Worm (Caenorhabditis elegans): Measurements from ENCODE around the gene pfd-5.
A peak's percentile ranks its signal among the peaks of the same experiment; 100 is the strongest.

pfd-5 gene

ce11 chrIII:7154526-7154925 lies 44.2 kb downstream of the pfd-5 start (continued):
- no peak for TF ChIP-seq jun-1 (tag; optimal IDR thresholded peaks at IDR 0.05)
- peak; percentile 49 for TF ChIP-seq lin-14 (GFP tag; optimal IDR thresholded peaks at IDR 0.05)
- no peak for TF ChIP-seq Y116A8C.19 (tag; optimal IDR thresholded peaks at IDR 0.05; ENCODE audit: borderline replicate concordance)
- TF ChIP-seq ceh-82 (tag; optimal IDR thresholded peaks at IDR 0.05) = no peak
- no peak for TF ChIP-seq ceh-8 (GFP tag; optimal IDR thresholded peaks at IDR 0.05)
- no peak for TF ChIP-seq F16B12.6 (tag; optimal IDR thresholded peaks at IDR 0.05)
- no peak for TF ChIP-seq nhr-237 (tag; optimal IDR thresholded peaks at IDR 0.05)
- no peak for TF ChIP-seq mef-2 (tag; optimal IDR thresholded peaks at IDR 0.05)
- TF ChIP-seq grh-1 (GFP tag; IDR thresholded peaks at IDR 0.05) = no peak
- TF ChIP-seq unc-86 (tag; optimal IDR thresholded peaks at IDR 0.05) = no peak
- TF ChIP-seq efl-1 (optimal IDR thresholded peaks at IDR 0.05) = no peak
- TF ChIP-seq efl-1 (GFP tag; optimal IDR thresholded peaks at IDR 0.05 in 1 of 2) = no peak
- no peak for TF ChIP-seq ets-5 (GFP tag; IDR thresholded peaks at IDR 0.05)
- TF ChIP-seq nhr-19 (GFP tag; conservative IDR thresholded peaks at IDR 0.05) = no peak
- no peak for TF ChIP-seq isw-1 (GFP tag; IDR thresholded peaks at IDR 0.05)
- no peak for TF ChIP-seq ceh-88 (GFP tag; IDR thresholded peaks at IDR 0.05)

DNA sequence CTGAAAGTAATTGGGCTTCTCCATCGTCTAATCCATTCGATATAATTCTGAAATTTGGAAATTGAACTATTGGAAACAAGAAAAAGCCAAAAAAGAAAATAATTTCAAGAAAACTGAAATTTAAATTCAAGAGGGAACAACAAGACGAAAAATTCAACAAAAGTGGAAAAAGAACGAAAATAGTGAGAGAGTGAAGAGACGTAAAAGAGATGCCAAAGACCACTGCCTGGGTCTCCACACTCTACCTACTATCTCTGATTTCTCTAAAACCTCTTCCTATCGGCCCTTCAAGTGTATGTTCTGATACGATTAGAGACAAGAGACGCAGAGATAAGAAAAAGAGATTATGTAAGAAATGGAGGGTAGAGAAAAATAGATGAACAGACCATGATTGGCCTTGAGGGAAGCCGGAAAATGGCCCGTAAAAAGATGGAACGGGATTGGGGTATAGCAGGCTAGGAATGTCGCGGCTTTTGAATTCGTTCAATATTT lies 44.9 kb downstream of the pfd-5 start, which contains the start of gene ogt-1:
ogt-1 (minus strand) TSS at position 51 of the 492 bp plus-strand sequence.
- TF ChIP-seq nhr-90 (tag; optimal IDR thresholded peaks at IDR 0.05; ENCODE audit: poor library complexity) = peak; percentile 76
- TF ChIP-seq fkh-4 (tag; optimal IDR thresholded peaks at IDR 0.05; ENCODE audit: borderline replicate concordance) = no peak
- TF ChIP-seq ztf-4 (tag; optimal IDR thresholded peaks at IDR 0.05) = peak; percentile 87
- TF ChIP-seq aha-1 (tag; optimal IDR thresholded peaks at IDR 0.05) = no peak
- TF ChIP-seq nhr-237 (tag; optimal IDR thresholded peaks at IDR 0.05) = peak; percentile 77
- peak in 3 of 6 experiments; percentile 18 to 83 (median 78) for TF ChIP-seq elt-3 (tag; optimal IDR thresholded peaks at IDR 0.05)
- peak; percentile 70 for TF ChIP-seq isw-1 (GFP tag; IDR thresholded peaks at IDR 0.05)
- TF ChIP-seq unc-98 (GFP tag; IDR thresholded peaks at IDR 0.05) = no peak
- no peak for TF ChIP-seq ces-1 (GFP tag; optimal IDR thresholded peaks at IDR 0.05)
- peak; percentile 80 for TF ChIP-seq rnt-1 (tag; optimal IDR thresholded peaks at IDR 0.05)
- peak; percentile 83 for TF ChIP-seq nhr-47 (tag; optimal IDR thresholded peaks at IDR 0.05)
- peak; percentile 69 for TF ChIP-seq C16A3.4 (tag; optimal IDR thresholded peaks at IDR 0.05)
- TF ChIP-seq nhr-71 (tag; optimal IDR thresholded peaks at IDR 0.05) = peak; percentile 96
- peak; percentile 82 for TF ChIP-seq fos-1 (tag; optimal IDR thresholded peaks at IDR 0.05)
- peak; percentile 93 for TF ChIP-seq mep-1 (tag; optimal IDR thresholded peaks at IDR 0.05)
- TF ChIP-seq ets-5 (GFP tag; IDR thresholded peaks at IDR 0.05) = no peak
- TF ChIP-seq skn-1 (tag; optimal IDR thresholded peaks at IDR 0.05) = peak; percentile 56
- peak; percentile 40 for TF ChIP-seq F16B12.6 (tag; optimal IDR thresholded peaks at IDR 0.05)
- peak; percentile 89 for TF ChIP-seq swsn-7 (tag; optimal IDR thresholded peaks at IDR 0.05)
- no peak for TF ChIP-seq efl-3 (GFP tag; optimal IDR thresholded peaks at IDR 0.05)
- peak; percentile 16 for TF ChIP-seq pag-3 (tag; optimal IDR thresholded peaks at IDR 0.05; ENCODE audit: borderline replicate concordance, insufficient read depth)
- TF ChIP-seq lin-35 (GFP tag; optimal IDR thresholded peaks at IDR 0.05) = peak; percentile 71 to 80
- peak; percentile 57 to 89 (median 87) for TF ChIP-seq ceh-82 (tag; optimal IDR thresholded peaks at IDR 0.05)
- peak; percentile 93 to 98 for TF ChIP-seq egl-27 (tag; optimal IDR thresholded peaks at IDR 0.05)
- TF ChIP-seq tbx-2 (tag; optimal IDR thresholded peaks at IDR 0.05) = peak; percentile 84
- peak; percentile 83 to 91 for TF ChIP-seq efl-1 (optimal IDR thresholded peaks at IDR 0.05)
- TF ChIP-seq efl-1 (GFP tag; optimal IDR thresholded peaks at IDR 0.05 in 1 of 2) = peak; percentile 61 to 94
- TF ChIP-seq nhr-85 (tag) = peak; percentile 96
- TF ChIP-seq zag-1 (tag; optimal IDR thresholded peaks at IDR 0.05) = peak; percentile 39
- peak; percentile 69 for TF ChIP-seq blmp-1 (tag; optimal IDR thresholded peaks at IDR 0.05)
- no peak for TF ChIP-seq nhr-12 (tag; optimal IDR thresholded peaks at IDR 0.05)
- TF ChIP-seq grh-1 (GFP tag; IDR thresholded peaks at IDR 0.05) = peak; percentile 69
- peak; percentile 32 for TF ChIP-seq egl-13 (tag; optimal IDR thresholded peaks at IDR 0.05)
- peak; percentile 82 for TF ChIP-seq lin-13 (GFP tag; optimal IDR thresholded peaks at IDR 0.05)
- TF ChIP-seq lsy-2 (tag; optimal IDR thresholded peaks at IDR 0.05) = peak; percentile 88 to 90
- peak; percentile 76 for TF ChIP-seq snpc-4 (tag; optimal IDR thresholded peaks at IDR 0.05)
- peak; percentile 36 for TF ChIP-seq hpl-2 (GFP tag; optimal IDR thresholded peaks at IDR 0.05)
- peak; percentile 67 for TF ChIP-seq ceh-8 (GFP tag; optimal IDR thresholded peaks at IDR 0.05)
- peak; percentile 61 for TF ChIP-seq fkh-10 (GFP tag; optimal IDR thresholded peaks at IDR 0.05)
- peak; percentile 62 for TF ChIP-seq elt-2 (tag; optimal IDR thresholded peaks at IDR 0.05)
- no peak for TF ChIP-seq C34B4.2 (tag; optimal IDR thresholded peaks at IDR 0.05)
- TF ChIP-seq hlh-17 (GFP tag; optimal IDR thresholded peaks at IDR 0.05; ENCODE audit: borderline replicate concordance) = no peak
- TF ChIP-seq nhr-20 (tag; optimal IDR thresholded peaks at IDR 0.05) = peak; percentile 90

Data from whole organism, L1 larva.